Worm (Caenorhabditis elegans): ENCODE results near the gene ttr-34.

DNA sequence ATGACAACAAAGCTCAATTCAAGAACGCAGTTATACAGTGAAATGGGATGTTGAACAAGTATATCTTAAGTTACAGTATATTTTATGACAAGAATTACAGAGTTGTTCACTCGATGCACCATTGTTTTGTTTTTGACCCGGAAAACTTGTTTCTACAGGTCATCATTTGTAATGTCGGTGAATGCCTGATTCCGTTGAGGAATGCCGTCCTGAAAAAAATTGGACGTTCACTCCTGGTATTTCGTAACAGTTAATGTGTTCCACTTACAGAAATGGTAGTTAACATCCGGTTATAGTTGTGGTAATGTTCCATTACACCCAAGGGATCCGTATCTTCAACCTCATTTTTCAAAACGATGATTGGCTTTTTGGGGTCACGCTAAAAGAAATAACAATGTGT lies 23.2 kb upstream of the ttr-34 start:
- TF ChIP-seq nhr-80 (tag; optimal IDR thresholded peaks at IDR 0.05) = no peak
- no peak for TF ChIP-seq C06A6.2 (GFP tag; conservative IDR thresholded peaks at IDR 0.05)
- TF ChIP-seq ceh-58 (GFP tag; IDR thresholded peaks at IDR 0.05) = no peak
